Fruit fly (Drosophila melanogaster) whole organism: ENCODE data around the gene CG13295.

Experiments used
- CG8478 ChIP-seq: fragments of >200 bp; optimal IDR thresholded peaks from 2 replicates; lab custom pipeline; 2018; ENCODE audit warnings: inconsistent platforms
- EcR ChIP-seq, 2 experiments: fragments of >200 bp; optimal IDR thresholded peaks; 2 replicates each; lab custom pipeline; 2017; ENCODE audit warnings: missing biosample characterization in 2 of 2, missing genetic modification characterization in 2 of 2, missing genetic modification reagents in 2 of 2
- pan ChIP-seq: fragments of >200 bp; optimal IDR thresholded peaks from 2 replicates; lab custom pipeline; 2017
- psq ChIP-seq: fragments of >200 bp; optimal IDR thresholded peaks from 2 replicates; lab custom pipeline; 2017
- usp ChIP-seq: fragments of >200 bp; optimal IDR thresholded peaks from 2 replicates; lab custom pipeline; 2017; ENCODE audit warnings: missing biosample characterization, missing genetic modification characterization, mixed read lengths

- TF ChIP-seq pan (lab: Kevin White, UChicago) (no peak), psq (lab: Kevin White, UChicago) (no peak), CG8478 (lab: Kevin White, UChicago) (no peak), usp (GFP tag; lab: Kevin White, UChicago) (no peak), EcR (GFP tag; optimal IDR thresholded peaks at IDR 0.05; lab: Kevin White, UChicago) (no peak)
Observed at dm6 chr3L:6034511-6034910, 40.5 kb downstream of the CG13295 start, which contains the start of gene CG10477.
